Fruit fly (Drosophila melanogaster): ENCODE measurements around the gene Npc2a.

- TF ChIP-seq dac (GFP tag; optimal IDR thresholded peaks at IDR 0.05) (no peak), CG3032 (tag; optimal IDR thresholded peaks at IDR 0.05) (no peak), net (GFP tag; optimal IDR thresholded peaks at IDR 0.05) (no peak), CG11902 (GFP tag; optimal IDR thresholded peaks at IDR 0.05) (no peak), fd59A (GFP tag; optimal IDR thresholded peaks at IDR 0.05) (no peak), Hr4 (GFP tag; optimal IDR thresholded peaks at IDR 0.05) (no peak), CG3919 (GFP tag; optimal IDR thresholded peaks at IDR 0.05) (no peak), esn (GFP tag; optimal IDR thresholded peaks at IDR 0.05) (no peak), Hr38 (GFP tag; optimal IDR thresholded peaks at IDR 0.05) (no peak), CG34406 (GFP tag; optimal IDR thresholded peaks at IDR 0.05) (no peak)
Observed at dm6 chr2L:1992060-1992459, 4.0 kb downstream of the Npc2a start, which contains the start of gene Obp22a.

Measured in whole organism, prepupa.